Worm (Caenorhabditis elegans): ENCODE measurements around the gene T02G5.14.

DNA sequence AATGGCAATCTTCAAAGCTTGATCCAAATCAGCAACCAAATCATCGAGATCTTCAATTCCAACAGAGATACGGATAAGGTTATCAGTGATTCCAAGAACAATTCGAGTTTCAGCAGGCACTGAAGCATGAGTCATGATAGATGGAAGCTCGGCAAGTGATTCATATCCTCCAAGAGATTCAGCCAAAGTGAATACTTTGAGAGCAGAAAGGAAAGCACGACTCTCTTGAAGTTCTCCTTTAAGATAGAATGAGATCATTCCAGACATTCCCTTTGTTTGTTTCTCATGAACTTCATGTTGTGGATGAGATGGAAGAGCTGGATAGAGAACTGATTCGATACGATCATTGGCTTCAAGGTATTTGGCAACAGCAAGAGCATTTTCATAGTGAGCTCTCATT is 27.8 kb upstream of the T02G5.14 start:
- no peak for TF ChIP-seq aly-2 (tag; optimal IDR thresholded peaks at IDR 0.05)
- TF ChIP-seq lsy-2 (tag; optimal IDR thresholded peaks at IDR 0.05), result no peak
- TF ChIP-seq snpc-4 (tag; optimal IDR thresholded peaks at IDR 0.05), result no peak
- TF ChIP-seq blmp-1 (tag; optimal IDR thresholded peaks at IDR 0.05), result no peak
- no peak for TF ChIP-seq nhr-28 (tag; optimal IDR thresholded peaks at IDR 0.05)

Data from whole organism, L1 larva.